Worm (Caenorhabditis elegans): ENCODE measurements around the gene C14F11.4.

- TF ChIP-seq lsy-2 (tag; optimal IDR thresholded peaks at IDR 0.05): no peak
- no peak for TF ChIP-seq lin-29 (GFP tag; IDR thresholded peaks at IDR 0.05)
- no peak for TF ChIP-seq mdl-1 (tag; optimal IDR thresholded peaks at IDR 0.05)
These were observed 45.0 kb downstream of the C14F11.4 start, which contains the start of gene T13C5.10 for ce11 chrX:6187848-6188247.
